Worm (Caenorhabditis elegans) whole organism, L1 larva: ENCODE results near the gene nxf-2.

Source experiments
- C04F5.9 ChIP-seq: sonication (generic microtip); optimal IDR thresholded peaks from 2 replicates; lab custom pipeline; 2016; ENCODE audit warnings: missing genetic modification characterization, missing compliant biosample characterization
- C16A3.4 ChIP-seq: fragments of 150-350 bp; optimal IDR thresholded peaks from 2 replicates; lab custom pipeline; 2014; ENCODE audit warnings: missing biosample characterization, missing genetic modification characterization
- C34B4.2 ChIP-seq: sonication (generic microtip); optimal IDR thresholded peaks from 2 replicates; lab custom pipeline; 2017; ENCODE audit warnings: mild to moderate bottlenecking, missing genetic modification characterization, missing compliant biosample characterization
- F16B12.6 ChIP-seq: fragments of 150-350 bp; optimal IDR thresholded peaks from 2 replicates; lab custom pipeline; 2014; ENCODE audit warnings: missing biosample characterization, missing genetic modification characterization
- ama-1 ChIP-seq: fragments of 150-350 bp; optimal IDR thresholded peaks from 2 replicates; lab custom pipeline; 2014
- blmp-1 ChIP-seq: fragments of 150-350 bp; optimal IDR thresholded peaks from 2 replicates; lab custom pipeline; 2014; ENCODE audit warnings: missing biosample characterization, missing genetic modification characterization
- ceh-63 ChIP-seq: fragments of 200-800 bp; sonication (Bioruptor generic); optimal IDR thresholded peaks from 2 replicates; lab custom pipeline; 2018; ENCODE audit warnings: mild to moderate bottlenecking, missing genetic modification characterization, missing compliant biosample characterization
- ceh-82 ChIP-seq, 3 experiments: fragments of 150-350 bp in 1 of 3; sonication (generic microtip) in 2 of 3; optimal IDR thresholded peaks; 2 replicates each; lab custom pipeline; 2014 to 2017; ENCODE audit warnings: missing biosample characterization in 3 of 3, missing genetic modification characterization in 3 of 3
- ces-1 ChIP-seq: fragments of 150-350 bp; optimal IDR thresholded peaks from 2 replicates; lab custom pipeline; 2014; ENCODE audit warnings: missing biosample characterization, missing genetic modification reagents, missing genetic modification characterization
- dpl-1 ChIP-seq, 3 experiments: fragments of 150-350 bp in 2 of 3; sonication (generic microtip) in 1 of 3; optimal IDR thresholded peaks; 2 replicates each; lab custom pipeline; 2014 to 2017; ENCODE audit warnings: missing biosample characterization in 3 of 3, missing genetic modification characterization in 3 of 3, missing genetic modification reagents in 3 of 3
- dsc-1 ChIP-seq: sonication (generic microtip); optimal IDR thresholded peaks from 2 replicates; lab custom pipeline; 2016; ENCODE audit warnings: mild to moderate bottlenecking, missing genetic modification characterization, missing compliant biosample characterization
- efl-1 ChIP-seq, 4 experiments: fragments of 150-350 bp; optimal IDR thresholded peaks in 3 of 4; peaks in 1 of 4; 1 replicate in 1 of 4; 2 replicates in 3 of 4; lab custom pipeline; 2014; ENCODE audit warnings: missing biosample characterization in 2 of 4, missing genetic modification characterization in 2 of 4, missing genetic modification reagents in 2 of 4
- ets-5 ChIP-seq: fragments of 200-800 bp; sonication (Bioruptor generic); IDR thresholded peaks from 2 replicates; pipeline ENCODE4 v1.3.6; 2022; ENCODE audit warnings: missing genetic modification characterization, missing compliant biosample characterization
- fkh-4 ChIP-seq: sonication (generic microtip); optimal IDR thresholded peaks from 2 replicates; lab custom pipeline; 2016; ENCODE audit warnings: missing compliant biosample characterization, missing genetic modification characterization, borderline replicate concordance
- grh-1 ChIP-seq: fragments of 200-800 bp; sonication (Bioruptor generic); IDR thresholded peaks from 2 replicates; pipeline ENCODE4 v1.3.6; 2022; ENCODE audit warnings: missing genetic modification reagents, missing genetic modification characterization, missing compliant biosample characterization
- hlh-17 ChIP-seq: fragments of 200-800 bp; sonication (Bioruptor generic); optimal IDR thresholded peaks from 2 replicates; lab custom pipeline; 2018; ENCODE audit warnings: missing genetic modification characterization, mild to moderate bottlenecking, missing compliant biosample characterization, moderate library complexity, borderline replicate concordance
- hlh-4 ChIP-seq: sonication (generic microtip); optimal IDR thresholded peaks from 2 replicates; lab custom pipeline; 2016; ENCODE audit warnings: mild to moderate bottlenecking, missing genetic modification characterization, missing compliant biosample characterization
- hpl-2 ChIP-seq: fragments of 150-350 bp; optimal IDR thresholded peaks from 2 replicates; lab custom pipeline; 2014; ENCODE audit warnings: missing biosample characterization, missing genetic modification reagents, missing genetic modification characterization
- irx-1 ChIP-seq: sonication (generic microtip); optimal IDR thresholded peaks from 2 replicates; lab custom pipeline; 2016; ENCODE audit warnings: missing genetic modification characterization, missing compliant biosample characterization
- isw-1 ChIP-seq: fragments of 200-800 bp; sonication (Bioruptor generic); IDR thresholded peaks from 2 replicates; pipeline ENCODE4 v1.3.6; 2022; ENCODE audit warnings: missing genetic modification characterization, missing compliant biosample characterization
- jun-1 ChIP-seq: fragments of 150-350 bp; optimal IDR thresholded peaks from 2 replicates; lab custom pipeline; 2014; ENCODE audit warnings: missing biosample characterization, missing genetic modification reagents, missing genetic modification characterization
- lin-13 ChIP-seq: fragments of 150-350 bp; optimal IDR thresholded peaks from 2 replicates; lab custom pipeline; 2014; ENCODE audit warnings: missing biosample characterization, missing genetic modification reagents, missing genetic modification characterization
- lin-14 ChIP-seq: fragments of 200-800 bp; sonication (Bioruptor generic); optimal IDR thresholded peaks from 2 replicates; lab custom pipeline; 2018; ENCODE audit warnings: mild to moderate bottlenecking, missing genetic modification characterization, moderate library complexity, missing compliant biosample characterization
- lsy-2 ChIP-seq, 2 experiments: fragments of 150-350 bp; optimal IDR thresholded peaks; 2 replicates each; lab custom pipeline; 2014; ENCODE audit warnings: missing biosample characterization in 2 of 2, missing genetic modification characterization in 2 of 2
- mab-9 ChIP-seq: fragments of 200-800 bp; sonication (Bioruptor generic); IDR thresholded peaks from 2 replicates; pipeline ENCODE4 v1.3.6; 2022; ENCODE audit warnings: missing genetic modification reagents, missing genetic modification characterization, missing compliant biosample characterization
- mdl-1 ChIP-seq, 2 experiments: fragments of 150-350 bp; optimal IDR thresholded peaks; 2 replicates each; lab custom pipeline; 2014 to 2017; ENCODE audit warnings: missing biosample characterization in 2 of 2, missing genetic modification characterization in 2 of 2, inconsistent platforms in 1 of 2
- mep-1 ChIP-seq: fragments of 150-350 bp; optimal IDR thresholded peaks from 2 replicates; lab custom pipeline; 2014; ENCODE audit warnings: missing biosample characterization, missing genetic modification characterization
- nhr-11 ChIP-seq: fragments of 150-350 bp; optimal IDR thresholded peaks from 2 replicates; lab custom pipeline; 2014; ENCODE audit warnings: missing biosample characterization, missing genetic modification characterization
- nhr-20 ChIP-seq: sonication (generic microtip); optimal IDR thresholded peaks from 2 replicates; lab custom pipeline; 2016; ENCODE audit warnings: mild to moderate bottlenecking, missing genetic modification characterization, missing compliant biosample characterization
- nhr-237 ChIP-seq: fragments of 150-350 bp; optimal IDR thresholded peaks from 2 replicates; lab custom pipeline; 2014; ENCODE audit warnings: missing biosample characterization, missing genetic modification characterization
- nhr-76 ChIP-seq: sonication (generic microtip); optimal IDR thresholded peaks from 2 replicates; lab custom pipeline; 2017; ENCODE audit warnings: missing biosample characterization, missing genetic modification characterization
- pag-3 ChIP-seq: sonication (generic microtip); optimal IDR thresholded peaks from 2 replicates; lab custom pipeline; 2017; ENCODE audit warnings: missing genetic modification characterization, mild to moderate bottlenecking, missing compliant biosample characterization, antibody characterized with exemption, borderline replicate concordance; ENCODE audit not compliant: insufficient read depth
- pax-3 ChIP-seq: fragments of 200-800 bp; sonication (Bioruptor generic); optimal IDR thresholded peaks from 2 replicates; lab custom pipeline; 2018; ENCODE audit warnings: mild to moderate bottlenecking, missing genetic modification characterization, moderate library complexity, missing compliant biosample characterization
- pqm-1 ChIP-seq: sonication (generic microtip); optimal IDR thresholded peaks from 3 replicates; lab custom pipeline; 2017; ENCODE audit warnings: missing biosample characterization, missing genetic modification characterization
- skn-1 ChIP-seq: fragments of 150-350 bp; optimal IDR thresholded peaks from 2 replicates; lab custom pipeline; 2014; ENCODE audit warnings: missing biosample characterization, missing genetic modification characterization
- snpc-4 ChIP-seq: fragments of 150-350 bp; optimal IDR thresholded peaks from 2 replicates; lab custom pipeline; 2014; ENCODE audit warnings: missing biosample characterization, missing genetic modification characterization
- snu-23 ChIP-seq: sonication (generic microtip); optimal IDR thresholded peaks from 2 replicates; lab custom pipeline; 2016; ENCODE audit warnings: missing genetic modification characterization, missing compliant biosample characterization
- sox-4 ChIP-seq: sonication (generic microtip); optimal IDR thresholded peaks from 2 replicates; lab custom pipeline; 2016; ENCODE audit warnings: missing genetic modification characterization, missing compliant biosample characterization
- unc-130 ChIP-seq: fragments of 150-350 bp; optimal IDR thresholded peaks from 2 replicates; lab custom pipeline; 2017; ENCODE audit warnings: missing biosample characterization, missing genetic modification characterization, inconsistent platforms
- unc-30 ChIP-seq: sonication (generic microtip); optimal IDR thresholded peaks from 2 replicates; lab custom pipeline; 2017; ENCODE audit warnings: missing biosample characterization, missing genetic modification characterization
- unc-86 ChIP-seq: sonication (generic microtip); optimal IDR thresholded peaks from 2 replicates; lab custom pipeline; 2016; ENCODE audit warnings: missing genetic modification characterization, missing compliant biosample characterization
- xbp-1 ChIP-seq: sonication (generic microtip); optimal IDR thresholded peaks from 2 replicates; lab custom pipeline; 2016; ENCODE audit warnings: missing genetic modification characterization, missing compliant biosample characterization
- zip-4 ChIP-seq: fragments of 200-800 bp; sonication (Bioruptor generic); optimal IDR thresholded peaks from 2 replicates; lab custom pipeline; 2018; ENCODE audit warnings: mild to moderate bottlenecking, missing genetic modification characterization, moderate library complexity, missing compliant biosample characterization
- ztf-4 ChIP-seq: fragments of 150-350 bp; optimal IDR thresholded peaks from 2 replicates; lab custom pipeline; 2014; ENCODE audit warnings: missing biosample characterization, missing genetic modification characterization

Gene nxf-2

ce11 chrV:14428865-14429264 is 11.2 kb upstream of the nxf-2 start, which contains the start of gene F23B12.1:
F23B12.1 (plus strand) TSS chrV:14429165.
- no peak for TF ChIP-seq mep-1 (tag; lab: Kevin White, UChicago)
- no peak for TF ChIP-seq nhr-237 (tag; lab: Kevin White, UChicago)
- no peak for TF ChIP-seq nhr-76 (tag; lab: Kevin White, UChicago)
- no peak for TF ChIP-seq lin-13 (GFP tag; lab: Kevin White, UChicago)
- no peak for TF ChIP-seq isw-1 (GFP tag; lab: Robert Waterston, UW)

DNA sequence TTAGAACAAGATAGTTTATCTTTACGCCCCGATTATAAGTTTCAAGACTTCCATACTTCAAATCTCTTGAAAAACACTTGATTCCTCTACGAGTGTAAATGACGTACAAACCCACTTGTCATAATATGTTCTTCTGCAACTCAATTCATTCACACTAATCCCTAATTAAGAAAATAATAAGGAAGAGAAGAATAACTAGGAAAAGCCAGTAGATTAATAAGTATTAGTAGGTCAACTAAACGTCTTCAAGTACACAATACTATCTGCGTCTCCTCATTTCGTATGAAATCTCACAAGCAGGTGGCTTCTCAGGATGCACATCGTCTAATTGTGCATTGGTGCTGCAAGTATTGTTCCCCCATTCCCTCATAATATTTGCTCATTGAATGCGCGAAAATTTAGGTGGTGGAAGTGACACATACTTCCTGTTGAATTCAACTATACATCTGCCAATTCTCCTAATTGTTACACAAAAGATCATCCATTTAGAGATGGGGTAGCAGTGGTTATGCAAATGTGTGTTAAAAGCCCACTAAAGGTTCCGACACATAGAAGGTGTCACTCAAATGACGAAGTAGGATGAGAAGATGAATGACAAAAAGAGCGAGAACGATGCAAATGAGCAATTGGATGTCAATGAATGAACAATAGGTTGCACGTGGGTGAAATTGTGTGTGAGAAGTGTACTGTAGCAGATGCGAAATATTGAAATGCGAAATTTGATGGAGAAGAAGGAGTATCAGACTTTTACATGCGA is 9.6 kb upstream of the nxf-2 start:
- TF ChIP-seq lin-14 (GFP tag; lab: Kevin White, UChicago) (no peak), pqm-1 (tag; lab: Kevin White, UChicago) (no peak), dsc-1 (tag; lab: Kevin White, UChicago) (peak; percentile 96), unc-86 (tag; lab: Kevin White, UChicago) (no peak), sox-4 (peak; percentile 3), xbp-1 (tag; lab: Kevin White, UChicago) (no peak), grh-1 (no peak), pax-3 (tag; lab: Kevin White, UChicago) (peak; percentile 77), F16B12.6 (tag; lab: Kevin White, UChicago) (no peak), snpc-4 (tag; lab: Kevin White, UChicago) (no peak), ama-1 (lab: Kevin White, UChicago) (no peak), jun-1 (no peak), hpl-2 (no peak), unc-130 (tag; lab: Kevin White, UChicago) (no peak)
- TF ChIP-seq, all 84 proteins: peak for 3

- TF ChIP-seq lsy-2 (tag; optimal IDR thresholded peaks at IDR 0.05; lab: Kevin White, UChicago) (no peak), pag-3 (tag; lab: Kevin White, UChicago) (no peak), zip-4 (GFP tag; lab: Kevin White, UChicago) (no peak), dpl-1 (GFP tag; optimal IDR thresholded peaks at IDR 0.05; lab: Kevin White, UChicago) (no peak), irx-1 (no peak), blmp-1 (tag; lab: Kevin White, UChicago) (no peak), ceh-63 (GFP tag; lab: Kevin White, UChicago) (no peak), unc-30 (tag; lab: Kevin White, UChicago) (no peak), efl-1 (optimal IDR thresholded peaks at IDR 0.05; lab: Kevin White, UChicago) (no peak), efl-1 (GFP tag; optimal IDR thresholded peaks at IDR 0.05 in 1 of 2; lab: Kevin White, UChicago) (no peak), hlh-4 (no peak), nhr-20 (tag; lab: Kevin White, UChicago) (no peak), F16B12.6 (tag; lab: Kevin White, UChicago) (no peak), unc-86 (tag; lab: Kevin White, UChicago) (no peak), mab-9 (GFP tag; lab: Robert Waterston, UW) (no peak), C34B4.2 (tag; lab: Kevin White, UChicago) (no peak)
- TF ChIP-seq, all 84 proteins: peak for 0
These were observed 8.4 kb upstream of the nxf-2 start for ce11 chrV:14426013-14426412.

- TF ChIP-seq nhr-11 (tag; lab: Kevin White, UChicago) (peak; percentile 2), skn-1 (tag; lab: Kevin White, UChicago) (peak; percentile 74), hpl-2 (no peak), xbp-1 (tag; lab: Kevin White, UChicago) (peak; percentile 49), C16A3.4 (tag; lab: Kevin White, UChicago) (peak; percentile 23), C04F5.9 (tag; lab: Kevin White, UChicago) (no peak), ets-5 (no peak), lsy-2 (tag; optimal IDR thresholded peaks at IDR 0.05; lab: Kevin White, UChicago) (peak in 1 of 2 experiments; percentile 40), ces-1 (GFP tag; lab: Kevin White, UChicago) (no peak), mdl-1 (tag; optimal IDR thresholded peaks at IDR 0.05; lab: Kevin White, UChicago) (no peak), snpc-4 (tag; lab: Kevin White, UChicago) (peak; percentile 57), isw-1 (GFP tag; lab: Robert Waterston, UW) (peak; percentile 3; the same call in 1 of the 2 replicates), grh-1 (no peak), ceh-82 (tag; optimal IDR thresholded peaks at IDR 0.05; lab: Kevin White, UChicago) (peak in 2 of 3 experiments; percentile 20 to 34), ztf-4 (tag; lab: Kevin White, UChicago) (no peak), fkh-4 (no peak), hlh-4 (no peak), jun-1 (no peak), pax-3 (tag; lab: Kevin White, UChicago) (peak; percentile 25), snu-23 (no peak), hlh-17 (no peak)
These were observed 7.4 kb upstream of the nxf-2 start, which contains the start of gene rrsr-1 for ce11 chrV:14424958-14425492. rrsr-1 (minus strand) TSS chrV:14425008.
